Worm (Caenorhabditis elegans) whole organism, midembryonic: ENCODE measurements around the gene bus-8A.

Source experiments
- T22C8.4 ChIP-seq: fragments of 200-800 bp; sonication (Bioruptor generic); IDR thresholded peaks from 2 replicates; pipeline ENCODE4 v1.3.6; 2022; ENCODE audit warnings: missing genetic modification characterization, missing compliant biosample characterization
- cog-1 ChIP-seq: sonication (generic microtip); optimal IDR thresholded peaks from 2 replicates; lab custom pipeline; 2016; ENCODE audit warnings: missing genetic modification characterization, missing compliant biosample characterization
- flt-1 ChIP-seq: fragments of 200-800 bp; sonication (Bioruptor generic); IDR thresholded peaks from 2 replicates; pipeline ENCODE4 v1.3.6; 2022; ENCODE audit warnings: missing genetic modification characterization, missing compliant biosample characterization
- klf-2 ChIP-seq: fragments of 200-800 bp; sonication (Bioruptor generic); conservative IDR thresholded peaks from 2 replicates; pipeline ENCODE4 v1.3.6; 2022; ENCODE audit warnings: missing genetic modification reagents, missing genetic modification characterization, missing compliant biosample characterization
- med-1 ChIP-seq: sonication (generic microtip); optimal IDR thresholded peaks from 2 replicates; lab custom pipeline; 2017; ENCODE audit warnings: missing genetic modification characterization, mild to moderate bottlenecking, missing compliant biosample characterization, antibody characterized with exemption, missing genetic modification reagents; ENCODE audit not compliant: insufficient read depth
- ref-1 ChIP-seq: fragments of 200-800 bp; sonication (Bioruptor generic); conservative IDR thresholded peaks from 2 replicates; pipeline ENCODE4 v1.3.6; 2022; ENCODE audit warnings: missing genetic modification reagents, missing genetic modification characterization, missing compliant biosample characterization
- tab-1 ChIP-seq: fragments of 200-800 bp; sonication (Bioruptor generic); IDR thresholded peaks from 2 replicates; pipeline ENCODE4 v1.3.6; 2022; ENCODE audit warnings: missing genetic modification characterization, missing compliant biosample characterization
- ztf-23 ChIP-seq: fragments of 200-800 bp; sonication (Bioruptor generic); IDR thresholded peaks from 2 replicates; pipeline ENCODE4 v1.3.6; 2022; ENCODE audit warnings: missing genetic modification reagents, missing genetic modification characterization, missing compliant biosample characterization
- ztf-29 ChIP-seq: fragments of 200-800 bp; sonication (Bioruptor generic); IDR thresholded peaks from 2 replicates; pipeline ENCODE4 v1.3.6; 2022; ENCODE audit warnings: missing genetic modification reagents, missing genetic modification characterization, missing compliant biosample characterization

bus-8A gene

DNA sequence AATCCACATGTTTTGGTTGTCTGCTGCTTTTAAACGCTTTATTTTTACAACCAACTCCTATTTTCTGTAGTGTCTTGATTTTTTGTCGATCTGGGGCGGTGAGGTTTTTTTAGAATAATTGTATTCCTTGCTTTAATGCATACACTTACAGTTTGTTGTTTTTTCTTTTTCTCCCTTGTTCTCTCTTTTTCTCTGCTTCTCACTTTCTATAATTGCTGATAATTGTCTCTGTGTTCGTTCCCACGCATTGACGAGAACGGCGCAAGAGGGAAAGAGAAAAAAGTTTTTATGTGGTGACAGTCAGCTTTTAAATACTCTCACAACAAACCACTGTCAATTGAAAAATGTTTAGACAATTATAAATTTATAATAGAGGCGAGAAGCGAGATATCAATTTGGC lies 34.0 kb upstream of the bus-8A start:
- TF ChIP-seq cog-1 (tag; lab: Kevin White, UChicago): no peak
- TF ChIP-seq ref-1 (GFP tag; lab: Robert Waterston, UW): no peak
- no peak for TF ChIP-seq ztf-29
- TF ChIP-seq klf-2 (GFP tag; lab: Robert Waterston, UW): no peak
- no peak for TF ChIP-seq tab-1 (GFP tag; lab: Robert Waterston, UW)
- TF ChIP-seq T22C8.4 (GFP tag; lab: Robert Waterston, UW): no peak
- no peak for TF ChIP-seq ztf-23 (GFP tag; lab: Robert Waterston, UW)
- TF ChIP-seq med-1 (GFP tag; lab: Kevin White, UChicago): no peak
- no peak for TF ChIP-seq flt-1 (GFP tag; lab: Robert Waterston, UW)

DNA sequence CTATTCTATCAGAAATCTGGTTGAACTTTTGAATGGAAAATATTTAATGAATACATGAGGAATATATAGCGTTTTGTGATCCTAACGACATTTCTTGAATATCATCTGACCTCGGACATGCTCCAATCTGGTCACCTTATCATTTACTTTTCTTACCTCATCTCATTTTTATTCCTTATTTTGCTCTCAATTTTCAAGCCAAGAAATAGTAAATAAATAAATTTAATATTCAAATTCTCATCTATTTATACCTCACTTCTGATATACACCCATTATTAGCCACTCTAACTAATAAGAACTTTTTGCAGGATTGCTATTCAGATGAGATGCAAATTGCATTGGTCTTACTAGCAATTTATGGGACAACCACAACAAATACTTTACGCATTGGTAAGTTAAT lies 31.8 kb upstream of the bus-8A start, which contains the start of gene ddr-1:
Gene ddr-1, plus strand, starts transcription at position 301 of the 400 bp plus-strand sequence.
- no peak for TF ChIP-seq T22C8.4 (GFP tag; lab: Robert Waterston, UW)
- TF ChIP-seq ztf-23 (GFP tag; lab: Robert Waterston, UW): no peak
- no peak for TF ChIP-seq ref-1 (GFP tag; lab: Robert Waterston, UW)

DNA sequence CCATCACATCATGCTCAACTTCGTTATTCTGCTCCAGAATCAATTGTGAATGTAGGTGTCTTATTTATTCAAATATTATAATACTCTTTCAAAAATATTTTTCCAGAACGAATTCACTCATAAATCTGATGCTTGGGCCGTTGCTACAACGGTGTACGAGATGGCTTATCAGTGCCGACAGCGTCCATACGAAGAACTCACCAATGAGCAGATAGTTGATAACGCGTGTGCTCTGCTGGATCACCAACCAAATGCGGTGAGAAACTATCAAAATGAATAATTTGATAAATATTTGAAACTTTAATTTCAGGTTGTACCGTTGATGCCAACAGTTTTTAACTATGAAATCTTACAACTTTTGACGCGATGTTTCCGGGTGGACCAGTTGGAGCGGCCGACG lies 27.1 kb upstream of the bus-8A start:
- TF ChIP-seq klf-2 (GFP tag; lab: Robert Waterston, UW) (no peak), med-1 (GFP tag; lab: Kevin White, UChicago) (no peak)

DNA sequence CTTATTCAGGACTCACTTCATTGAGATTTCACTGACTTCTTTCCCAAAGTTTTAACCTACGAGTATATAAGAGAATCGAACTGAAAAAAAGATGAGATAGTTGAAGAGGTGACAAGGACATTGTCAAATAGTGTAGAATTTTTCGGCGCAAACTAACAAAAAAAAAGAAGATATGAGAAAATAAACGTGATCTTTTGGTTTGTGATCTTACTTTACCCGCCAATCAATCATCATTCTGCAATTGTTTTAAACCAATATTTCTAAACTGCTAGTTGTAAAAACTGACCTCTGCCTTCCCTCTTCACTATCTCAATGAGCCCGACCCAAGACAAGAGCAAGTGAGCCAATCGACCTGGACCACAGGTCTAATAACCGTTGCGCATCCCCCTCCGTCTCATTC lies 26.6 kb upstream of the bus-8A start:
- TF ChIP-seq T22C8.4 (GFP tag; lab: Robert Waterston, UW): no peak
- no peak for TF ChIP-seq flt-1 (GFP tag; lab: Robert Waterston, UW)
- no peak for TF ChIP-seq ref-1 (GFP tag; lab: Robert Waterston, UW)
- no peak for TF ChIP-seq ztf-29

DNA sequence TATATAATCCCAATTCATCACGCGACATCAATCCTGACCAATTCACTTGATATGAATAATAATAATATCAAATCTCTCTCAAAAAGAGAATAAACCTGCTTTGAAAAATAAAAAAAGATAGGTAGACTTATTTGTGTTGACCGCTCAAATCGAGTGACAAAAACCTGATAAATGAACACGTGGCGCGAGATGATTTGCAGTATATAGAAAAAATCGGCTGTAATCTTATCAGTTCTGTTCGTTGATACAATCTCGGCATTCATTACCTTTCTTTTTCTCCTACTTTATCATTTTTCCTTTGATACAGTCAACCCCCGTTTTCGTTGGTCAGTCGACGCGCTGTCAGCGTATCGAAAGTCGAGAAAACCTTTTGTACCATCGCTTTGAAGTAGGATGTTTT lies 25.4 kb upstream of the bus-8A start:
- TF ChIP-seq ztf-29 (no peak), ref-1 (GFP tag; lab: Robert Waterston, UW) (no peak), T22C8.4 (GFP tag; lab: Robert Waterston, UW) (no peak), ztf-23 (GFP tag; lab: Robert Waterston, UW) (no peak), cog-1 (tag; lab: Kevin White, UChicago) (no peak), klf-2 (GFP tag; lab: Robert Waterston, UW) (no peak), med-1 (GFP tag; lab: Kevin White, UChicago) (no peak), tab-1 (GFP tag; lab: Robert Waterston, UW) (no peak), flt-1 (GFP tag; lab: Robert Waterston, UW) (no peak)

DNA sequence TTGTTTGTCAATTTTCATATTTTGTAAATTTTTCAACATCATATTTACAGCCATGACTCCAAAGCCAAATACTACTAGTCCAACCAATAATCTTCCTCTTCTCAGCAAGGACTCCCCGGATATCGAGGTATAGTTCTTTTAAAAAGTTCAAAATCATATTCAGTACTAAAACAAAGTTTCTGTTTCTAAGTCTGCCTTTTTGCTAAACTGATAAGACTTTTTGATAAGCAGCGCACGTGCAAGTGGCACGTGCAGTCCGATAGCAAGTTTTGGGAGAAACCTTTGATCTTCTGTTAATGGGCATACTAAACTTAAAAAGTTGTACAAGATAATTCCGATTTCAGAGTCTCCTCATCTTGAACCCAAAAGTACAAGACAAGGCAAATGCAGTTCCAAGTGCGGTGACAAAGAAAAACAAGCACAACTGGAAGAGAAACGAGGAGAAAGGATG lies 24.9 kb upstream of the bus-8A start, which contains the start of gene dpyd-1:
Gene dpyd-1, plus strand, starts transcription at position 51 of the 451 bp plus-strand sequence.
- TF ChIP-seq ztf-23 (GFP tag; lab: Robert Waterston, UW) (no peak), klf-2 (GFP tag; lab: Robert Waterston, UW) (no peak), T22C8.4 (GFP tag; lab: Robert Waterston, UW) (no peak), tab-1 (GFP tag; lab: Robert Waterston, UW) (no peak), flt-1 (GFP tag; lab: Robert Waterston, UW) (no peak)

DNA sequence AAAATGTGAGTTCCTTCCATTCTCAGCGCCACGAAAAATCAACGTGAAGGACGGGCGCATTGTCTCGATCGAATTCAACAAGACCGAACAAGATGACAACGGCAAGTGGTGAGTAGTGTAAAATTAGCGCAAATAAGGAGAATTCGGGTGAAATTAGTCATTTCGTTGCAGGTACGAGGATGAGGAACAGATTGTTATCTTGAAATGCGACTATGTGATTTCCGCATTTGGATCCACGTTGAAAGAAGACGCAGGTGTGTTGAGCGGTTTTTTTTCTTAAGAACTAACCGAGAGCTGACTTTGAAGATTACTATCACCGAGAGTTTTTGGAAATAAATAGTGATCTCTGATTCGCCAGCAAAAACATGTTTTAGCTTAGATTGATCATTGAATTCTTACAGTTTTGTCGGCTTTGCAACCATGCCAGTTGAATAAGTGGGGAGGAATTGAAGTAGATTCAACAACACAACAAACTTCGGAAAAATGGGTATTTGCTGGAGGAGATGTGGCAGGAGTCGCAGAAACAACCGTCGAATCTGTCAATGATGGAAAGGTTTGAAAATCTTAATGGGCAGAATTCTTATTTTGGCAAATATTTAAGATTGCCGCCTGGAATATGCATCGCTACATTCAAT lies 22.5 kb upstream of the bus-8A start:
- no peak for TF ChIP-seq klf-2 (GFP tag; lab: Robert Waterston, UW)
- TF ChIP-seq med-1 (GFP tag; lab: Kevin White, UChicago): no peak
- no peak for TF ChIP-seq flt-1 (GFP tag; lab: Robert Waterston, UW)
- TF ChIP-seq cog-1 (tag; lab: Kevin White, UChicago): no peak
- no peak for TF ChIP-seq ref-1 (GFP tag; lab: Robert Waterston, UW)

DNA sequence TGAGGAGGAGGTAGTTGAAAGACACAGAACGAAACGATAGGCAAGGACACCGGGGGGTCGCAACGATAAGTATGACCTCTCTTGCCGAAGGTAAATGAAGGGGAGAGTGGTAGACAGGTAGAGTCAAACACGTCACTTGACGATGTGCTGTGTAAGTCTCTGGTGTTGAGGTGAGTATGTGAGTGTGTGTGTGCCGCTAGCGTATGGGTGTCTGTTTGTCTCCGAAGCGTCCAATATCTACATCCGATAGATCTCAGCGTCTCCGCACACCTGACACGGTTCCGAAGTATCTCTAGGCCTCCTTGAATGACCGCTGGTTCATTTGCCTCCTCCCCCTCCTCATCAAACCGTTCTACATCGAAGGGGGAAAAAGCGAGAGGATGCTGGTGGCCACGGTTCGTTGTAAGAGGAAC lies 17.5 kb upstream of the bus-8A start:
- no peak for TF ChIP-seq ztf-29
- peak; percentile 70 for TF ChIP-seq tab-1 (GFP tag; lab: Robert Waterston, UW)
- TF ChIP-seq cog-1 (tag; lab: Kevin White, UChicago): peak; percentile 81
- TF ChIP-seq med-1 (GFP tag; lab: Kevin White, UChicago): no peak
- TF ChIP-seq klf-2 (GFP tag; lab: Robert Waterston, UW): no peak
- TF ChIP-seq flt-1 (GFP tag; lab: Robert Waterston, UW): peak; percentile 77
- no peak for TF ChIP-seq T22C8.4 (GFP tag; lab: Robert Waterston, UW)
- TF ChIP-seq ztf-23 (GFP tag; lab: Robert Waterston, UW): 0 out of 2 replicates have a peak, but pooled peaks have one; percentile 52
- no peak for TF ChIP-seq ref-1 (GFP tag; lab: Robert Waterston, UW)

DNA sequence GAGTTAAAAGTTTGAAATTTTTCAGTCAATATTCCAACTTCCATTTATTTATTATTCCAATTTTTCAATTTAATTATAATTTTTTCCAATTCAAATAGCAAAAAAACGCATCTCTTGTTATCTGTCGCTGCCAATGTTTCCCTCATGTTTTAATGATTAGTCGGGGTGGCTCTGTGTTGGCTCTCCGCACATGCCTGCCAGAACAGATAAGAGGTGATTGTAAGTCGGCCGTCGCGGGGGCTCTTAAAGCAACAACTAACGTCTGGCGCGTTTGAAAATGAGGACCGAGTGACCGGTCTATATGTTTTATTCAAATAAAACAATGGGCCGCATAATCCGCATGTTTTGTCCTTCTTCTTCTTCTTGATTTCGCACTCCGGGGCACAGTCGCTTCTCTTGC lies 16.4 kb upstream of the bus-8A start:
- TF ChIP-seq cog-1 (tag; lab: Kevin White, UChicago) (no peak), klf-2 (GFP tag; lab: Robert Waterston, UW) (no peak), T22C8.4 (GFP tag; lab: Robert Waterston, UW) (no peak), ref-1 (GFP tag; lab: Robert Waterston, UW) (no peak), tab-1 (GFP tag; lab: Robert Waterston, UW) (no peak), ztf-23 (GFP tag; lab: Robert Waterston, UW) (no peak), med-1 (GFP tag; lab: Kevin White, UChicago) (no peak), flt-1 (GFP tag; lab: Robert Waterston, UW) (no peak), ztf-29 (no peak)

DNA sequence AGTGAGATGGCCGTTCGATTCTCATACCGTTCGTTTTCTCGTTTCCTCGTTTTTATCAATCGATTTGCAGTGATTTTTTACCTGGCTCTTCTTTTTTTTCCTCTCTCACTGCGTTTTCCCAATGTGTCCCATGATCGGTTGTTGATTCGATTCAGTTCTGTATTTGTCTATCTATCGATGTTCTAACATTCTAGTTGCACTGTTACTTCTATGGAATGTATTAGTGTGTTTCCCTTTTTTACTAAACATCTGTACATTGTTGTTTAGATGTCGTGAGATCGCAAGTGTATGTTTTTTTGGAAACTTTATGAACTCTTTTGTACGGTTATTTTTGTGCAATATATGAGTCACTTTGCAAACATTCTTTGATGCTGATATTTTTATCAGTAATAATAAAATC lies 15.1 kb upstream of the bus-8A start:
- TF ChIP-seq tab-1 (GFP tag; lab: Robert Waterston, UW): no peak
- no peak for TF ChIP-seq ztf-29
- TF ChIP-seq med-1 (GFP tag; lab: Kevin White, UChicago): no peak
- no peak for TF ChIP-seq T22C8.4 (GFP tag; lab: Robert Waterston, UW)
- no peak for TF ChIP-seq ztf-23 (GFP tag; lab: Robert Waterston, UW)
- no peak for TF ChIP-seq cog-1 (tag; lab: Kevin White, UChicago)
- TF ChIP-seq flt-1 (GFP tag; lab: Robert Waterston, UW): no peak
- TF ChIP-seq ref-1 (GFP tag; lab: Robert Waterston, UW): no peak
- TF ChIP-seq klf-2 (GFP tag; lab: Robert Waterston, UW): no peak
